Fruit fly (Drosophila melanogaster) whole organism, wandering third instar larva: ENCODE results near the gene CG7386.

Source experiments
- Abd-B ChIP-seq: fragments of >200 bp; optimal IDR thresholded peaks from 2 replicates; lab custom pipeline; 2017; ENCODE audit warnings: missing biosample characterization, missing genetic modification characterization
- GATAd ChIP-seq: sonication (Bioruptor generic); optimal IDR thresholded peaks from 2 replicates; lab custom pipeline; 2016; ENCODE audit warnings: missing biosample characterization, missing genetic modification characterization
- HLH106 ChIP-seq: fragments of 200-800 bp; optimal IDR thresholded peaks from 3 replicates; lab custom pipeline; 2019; ENCODE audit warnings: missing biosample characterization, mild to moderate bottlenecking, missing genetic modification characterization, moderate library complexity
- Hr78 ChIP-seq: fragments of >200 bp; optimal IDR thresholded peaks from 2 replicates; lab custom pipeline; 2017; ENCODE audit warnings: missing biosample characterization, missing genetic modification characterization
- Jra ChIP-seq: sonication (Bioruptor generic); optimal IDR thresholded peaks from 2 replicates; lab custom pipeline; 2016; ENCODE audit warnings: missing biosample characterization, missing genetic modification characterization
- Myc ChIP-seq: fragments of >200 bp; optimal IDR thresholded peaks from 2 replicates; lab custom pipeline; 2017
- OdsH ChIP-seq: fragments of 200-800 bp; sonication (Bioruptor generic); optimal IDR thresholded peaks from 2 replicates; lab custom pipeline; 2016; ENCODE audit warnings: missing biosample characterization, mild to moderate bottlenecking, missing genetic modification characterization
- Vsx2 ChIP-seq: fragments of 200-300, 225-300 bp; sonication (Bioruptor generic); optimal IDR thresholded peaks from 2 replicates; lab custom pipeline; 2018; ENCODE audit warnings: missing biosample characterization, missing genetic modification characterization; ENCODE audit not compliant: partially characterized antibody
- h ChIP-seq: fragments of 200-800 bp; sonication (Bioruptor generic); optimal IDR thresholded peaks from 3 replicates; lab custom pipeline; 2016; ENCODE audit warnings: missing biosample characterization, mild to moderate bottlenecking, missing genetic modification characterization
- jim ChIP-seq: fragments of 175-275, 200-325 bp; sonication (Bioruptor generic); optimal IDR thresholded peaks from 2 replicates; lab custom pipeline; 2016; ENCODE audit warnings: missing biosample characterization, mild to moderate bottlenecking, missing genetic modification characterization
- lola ChIP-seq: fragments of >200 bp; optimal IDR thresholded peaks from 2 replicates; lab custom pipeline; 2017; ENCODE audit warnings: missing biosample characterization, missing genetic modification characterization
- pan ChIP-seq: fragments of >200 bp; optimal IDR thresholded peaks from 2 replicates; lab custom pipeline; 2017
- rgr ChIP-seq: fragments of 200-800 bp; sonication (Bioruptor generic); optimal IDR thresholded peaks from 3 replicates; lab custom pipeline; 2016; ENCODE audit warnings: missing biosample characterization, mild to moderate bottlenecking, missing genetic modification characterization
- sv ChIP-seq: fragments of 200-800 bp; sonication (Bioruptor generic); optimal IDR thresholded peaks from 3 replicates; lab custom pipeline; 2016; ENCODE audit warnings: missing biosample characterization, missing genetic modification characterization

- TF ChIP-seq jim (no peak), lola (GFP tag; lab: Kevin White, UChicago) (no peak), GATAd (no peak), h (GFP tag; lab: Kevin White, UChicago) (no peak), Myc (lab: Kevin White, UChicago) (no peak), Vsx2 (GFP tag; lab: Kevin White, UChicago) (no peak), Jra (GFP tag; lab: Kevin White, UChicago) (no peak), pan (lab: Kevin White, UChicago) (no peak), rgr (GFP tag; lab: Kevin White, UChicago) (no peak), sv (no peak), OdsH (no peak), Abd-B (GFP tag; lab: Kevin White, UChicago) (no peak), Hr78 (GFP tag; lab: Kevin White, UChicago) (no peak), HLH106 (no peak)
These were observed 26.6 kb downstream of the CG7386 start for dm6 chr3L:6215976-6216786.
